Fruit fly (Drosophila melanogaster) whole organism, embryonic: ENCODE measurements around the gene CG7430.

Experiments used
- Ada2b ChIP-seq: fragments of 200-800 bp; sonication (Bioruptor generic); IDR thresholded peaks from 2 replicates; pipeline ENCODE4 v1.3.6; 2022; ENCODE audit warnings: missing biosample characterization, missing genetic modification characterization
- Antp ChIP-seq: fragments of 200-800 bp; sonication (Bioruptor generic); optimal IDR thresholded peaks from 3 replicates; lab custom pipeline; 2016; ENCODE audit warnings: missing biosample characterization, missing genetic modification characterization
- BtbVII ChIP-seq: fragments of 200-800 bp; sonication (Bioruptor generic); optimal IDR thresholded peaks from 3 replicates; lab custom pipeline; 2017; ENCODE audit warnings: missing biosample characterization, mild to moderate bottlenecking, missing genetic modification characterization
- CG10267 ChIP-seq: fragments of 200-800 bp; sonication (Bioruptor generic); optimal IDR thresholded peaks from 2 replicates; lab custom pipeline; 2018; ENCODE audit warnings: missing biosample characterization, mild to moderate bottlenecking, missing genetic modification characterization, moderate library complexity
- CG1602 ChIP-seq: fragments of 200-800 bp; sonication (Bioruptor generic); optimal IDR thresholded peaks from 3 replicates; lab custom pipeline; 2016; ENCODE audit warnings: missing biosample characterization, missing genetic modification characterization
- CG1647 ChIP-seq: fragments of 200-800 bp; sonication (Bioruptor generic); optimal IDR thresholded peaks from 3 replicates; lab custom pipeline; 2016; ENCODE audit warnings: missing biosample characterization, missing genetic modification characterization
- CG17829 ChIP-seq: fragments of 200-800 bp; optimal IDR thresholded peaks from 2 replicates; lab custom pipeline; 2019; ENCODE audit warnings: missing biosample characterization, mild to moderate bottlenecking, missing genetic modification characterization, moderate library complexity
- CG18011 ChIP-seq: fragments of 200-800 bp; sonication (Bioruptor generic); optimal IDR thresholded peaks from 2 replicates; lab custom pipeline; 2017; ENCODE audit warnings: missing biosample characterization, missing genetic modification characterization, mild to moderate bottlenecking, moderate library complexity, missing genotype
- CG1832 ChIP-seq: fragments of 200-800 bp; sonication (Bioruptor generic); optimal IDR thresholded peaks from 2 replicates; lab custom pipeline; 2017; ENCODE audit warnings: missing biosample characterization, mild to moderate bottlenecking, missing genetic modification characterization, inconsistent platforms
- CG2875 ChIP-seq: fragments of 200-800 bp; sonication (Bioruptor generic); optimal IDR thresholded peaks from 2 replicates; lab custom pipeline; 2017; ENCODE audit warnings: missing biosample characterization, mild to moderate bottlenecking, missing genetic modification characterization, missing genetic modification reagents
- CG3065 ChIP-seq: fragments of 200-800 bp; sonication (Bioruptor generic); optimal IDR thresholded peaks from 2 replicates; lab custom pipeline; 2016; ENCODE audit warnings: missing biosample characterization, missing genetic modification characterization
- CG32532 ChIP-seq: fragments of 200-800 bp; sonication (Bioruptor generic); IDR thresholded peaks from 2 replicates; pipeline ENCODE4 v1.3.6; 2022; ENCODE audit warnings: missing biosample characterization, missing genetic modification characterization
- CG3281 ChIP-seq: fragments of 200-800 bp; sonication (Bioruptor generic); optimal IDR thresholded peaks from 3 replicates; lab custom pipeline; 2017; ENCODE audit warnings: missing biosample characterization, mild to moderate bottlenecking, missing genetic modification characterization
- CG3726 ChIP-seq: fragments of 200-800 bp; sonication (Bioruptor generic); IDR thresholded peaks from 3 replicates; pipeline ENCODE4, ENCODE4 v1.3.6; 2022; ENCODE audit warnings: missing biosample characterization, missing genetic modification characterization
- CG3995 ChIP-seq: fragments of 200-800 bp; sonication (Bioruptor generic); optimal IDR thresholded peaks from 3 replicates; lab custom pipeline; 2016; ENCODE audit warnings: missing biosample characterization, missing genetic modification characterization
- CG7928 ChIP-seq: fragments of 200-800 bp; sonication (Bioruptor generic); optimal IDR thresholded peaks from 2 replicates; lab custom pipeline; 2017; ENCODE audit warnings: missing biosample characterization, mild to moderate bottlenecking, missing genetic modification characterization
- CG8089 ChIP-seq: fragments of 200-800 bp; sonication (Bioruptor generic); optimal IDR thresholded peaks from 3 replicates; lab custom pipeline; 2016; ENCODE audit warnings: missing biosample characterization, missing genetic modification characterization
- CG8290 ChIP-seq, 3 experiments: fragments of 200-800 bp; sonication (Bioruptor generic); optimal IDR thresholded peaks; 2 replicates each; lab custom pipeline; 2016 to 2019; ENCODE audit warnings: missing biosample characterization in 3 of 3, missing genetic modification characterization in 3 of 3, mild to moderate bottlenecking in 2 of 3, moderate library complexity in 1 of 3
- CG8765 ChIP-seq: fragments of 200-800 bp; sonication (Bioruptor generic); IDR thresholded peaks from 2 replicates; pipeline ENCODE4 v1.3.6; 2022; ENCODE audit warnings: missing biosample characterization, missing genetic modification characterization
- CG9932 ChIP-seq: fragments of 200-800 bp; sonication (Bioruptor generic); IDR thresholded peaks from 2 replicates; pipeline ENCODE4 v1.3.6; 2022; ENCODE audit warnings: missing biosample characterization, missing genetic modification characterization
- Dek ChIP-seq: fragments of 200-800 bp; sonication (Bioruptor generic); optimal IDR thresholded peaks from 3 replicates; lab custom pipeline; 2019; ENCODE audit warnings: missing biosample characterization, mild to moderate bottlenecking, missing genetic modification characterization, moderate library complexity
- Dip3 ChIP-seq: fragments of 200-800 bp; sonication (Bioruptor generic); optimal IDR thresholded peaks from 3 replicates; lab custom pipeline; 2016; ENCODE audit warnings: missing biosample characterization, missing genetic modification characterization
- Dp ChIP-seq: fragments of 200-800 bp; sonication (Bioruptor generic); optimal IDR thresholded peaks from 2 replicates; lab custom pipeline; 2018; ENCODE audit warnings: missing biosample characterization, mild to moderate bottlenecking, missing genetic modification characterization, moderate library complexity
- Fer2 ChIP-seq: fragments of 200-800 bp; sonication (Bioruptor generic); optimal IDR thresholded peaks from 2 replicates; lab custom pipeline; 2018; ENCODE audit warnings: missing biosample characterization, mild to moderate bottlenecking, missing genetic modification characterization, moderate library complexity
- H2.0 ChIP-seq: fragments of 200-800 bp; sonication (Bioruptor generic); IDR thresholded peaks from 2 replicates; pipeline ENCODE4 v1.3.6; 2022; ENCODE audit warnings: missing biosample characterization, missing genetic modification characterization
- HLH4C ChIP-seq: fragments of 200-800 bp; sonication (Bioruptor generic); IDR thresholded peaks from 3 replicates; pipeline ENCODE4 v1.3.6; 2022; ENCODE audit warnings: missing biosample characterization, missing genetic modification characterization; ENCODE audit not compliant: partially characterized antibody
- HmgZ ChIP-seq: fragments of 200-800 bp; sonication (Bioruptor generic); optimal IDR thresholded peaks from 2 replicates; lab custom pipeline; 2018; ENCODE audit warnings: missing biosample characterization, mild to moderate bottlenecking, missing genetic modification characterization
- Hr3 ChIP-seq: fragments of 200-800 bp; sonication (Bioruptor generic); optimal IDR thresholded peaks from 3 replicates; lab custom pipeline; 2016; ENCODE audit warnings: missing biosample characterization, missing genetic modification characterization
- Sry-β ChIP-seq: fragments of 200-800 bp; sonication (Bioruptor generic); optimal IDR thresholded peaks from 2 replicates; lab custom pipeline; 2018; ENCODE audit warnings: missing biosample characterization, mild to moderate bottlenecking, missing genetic modification characterization, moderate library complexity
- Sry-δ ChIP-seq: fragments of 200-800 bp; sonication (Bioruptor generic); optimal IDR thresholded peaks from 2 replicates; lab custom pipeline; 2016; ENCODE audit warnings: missing biosample characterization, missing genetic modification characterization
- az2 ChIP-seq: fragments of 200-800 bp; sonication (Bioruptor generic); optimal IDR thresholded peaks from 3 replicates; lab custom pipeline; 2016; ENCODE audit warnings: missing biosample characterization, missing genetic modification characterization
- bcd ChIP-seq: fragments of 200-800 bp; sonication (Bioruptor generic); optimal IDR thresholded peaks from 2 replicates; lab custom pipeline; 2017; ENCODE audit warnings: missing biosample characterization, mild to moderate bottlenecking, missing genetic modification characterization
- bowl ChIP-seq: fragments of 200-800 bp; sonication (Bioruptor generic); IDR thresholded peaks from 2 replicates; pipeline ENCODE4 v1.3.6; 2022; ENCODE audit warnings: missing biosample characterization, missing genetic modification characterization
- cas ChIP-seq: fragments of 200-800 bp; sonication (Bioruptor generic); IDR thresholded peaks from 2 replicates; pipeline ENCODE4 v1.3.6; 2022; ENCODE audit warnings: missing biosample characterization, missing genetic modification characterization
- eyg ChIP-seq: fragments of 200-800 bp; sonication (Bioruptor generic); optimal IDR thresholded peaks from 3 replicates; lab custom pipeline; 2016; ENCODE audit warnings: missing biosample characterization, missing genetic modification characterization
- fd102C ChIP-seq: fragments of 200-800 bp; sonication (Bioruptor generic); optimal IDR thresholded peaks from 2 replicates; lab custom pipeline; 2018; ENCODE audit warnings: missing biosample characterization, mild to moderate bottlenecking, missing genetic modification characterization, moderate library complexity
- fru ChIP-seq: fragments of >200 bp; optimal IDR thresholded peaks from 2 replicates; lab custom pipeline; 2017
- gcm2 ChIP-seq: fragments of 200-800 bp; sonication (Bioruptor generic); optimal IDR thresholded peaks from 2 replicates; lab custom pipeline; 2016; ENCODE audit warnings: missing biosample characterization, missing genetic modification characterization
- grn ChIP-seq: fragments of 200-800 bp; sonication (Bioruptor generic); optimal IDR thresholded peaks from 3 replicates; lab custom pipeline; 2017; ENCODE audit warnings: missing biosample characterization, missing genetic modification characterization
- h ChIP-seq: fragments of >200 bp; optimal IDR thresholded peaks from 2 replicates; lab custom pipeline; 2017
- ind ChIP-seq: fragments of 200-800 bp; sonication (Bioruptor generic); optimal IDR thresholded peaks from 3 replicates; lab custom pipeline; 2016; ENCODE audit warnings: missing biosample characterization, missing genetic modification characterization
- jumu ChIP-seq: fragments of 200-800 bp; sonication (Bioruptor generic); optimal IDR thresholded peaks from 3 replicates; lab custom pipeline; 2016; ENCODE audit warnings: missing biosample characterization, missing genetic modification characterization
- lov ChIP-seq, 2 experiments: fragments of 200-800 bp in 1 of 2; fragments of >200 bp in 1 of 2; sonication (Bioruptor generic) in 1 of 2; IDR thresholded peaks in 1 of 2; optimal IDR thresholded peaks in 1 of 2; 2 replicates in 1 of 2; 3 replicates in 1 of 2; pipeline versions ENCODE4 v1.3.6 to Lab custom; 2017 to 2022; ENCODE audit warnings: missing biosample characterization in 1 of 2, missing genetic modification characterization in 1 of 2
- oc ChIP-seq: fragments of 200-800 bp; sonication (Bioruptor generic); optimal IDR thresholded peaks from 2 replicates; lab custom pipeline; 2018; ENCODE audit warnings: missing biosample characterization, mild to moderate bottlenecking, missing genetic modification characterization, moderate library complexity
- onecut ChIP-seq: fragments of 200-800 bp; sonication (Bioruptor generic); IDR thresholded peaks from 2 replicates; pipeline ENCODE4 v1.3.6; 2022; ENCODE audit warnings: missing biosample characterization, missing genetic modification characterization
- repo ChIP-seq: fragments of 200-800 bp; sonication (Bioruptor generic); optimal IDR thresholded peaks from 2 replicates; lab custom pipeline; 2016; ENCODE audit warnings: missing biosample characterization, missing genetic modification characterization
- slou ChIP-seq: fragments of 200-800 bp; sonication (Bioruptor generic); optimal IDR thresholded peaks from 3 replicates; lab custom pipeline; 2016; ENCODE audit warnings: missing biosample characterization, missing genetic modification characterization
- tap ChIP-seq: fragments of 200-800 bp; optimal IDR thresholded peaks from 3 replicates; lab custom pipeline; 2019; ENCODE audit warnings: missing biosample characterization, mild to moderate bottlenecking, missing genetic modification characterization, moderate library complexity
- trem ChIP-seq: fragments of 200-800 bp; optimal IDR thresholded peaks from 3 replicates; lab custom pipeline; 2019; ENCODE audit warnings: missing biosample characterization, mild to moderate bottlenecking, missing genetic modification characterization, moderate library complexity
- trh ChIP-seq: fragments of 200-800 bp; sonication (Bioruptor generic); optimal IDR thresholded peaks from 2 replicates; lab custom pipeline; 2016; ENCODE audit warnings: missing biosample characterization, missing genetic modification characterization
- unc-4 ChIP-seq: fragments of 200-800 bp; sonication (Bioruptor generic); IDR thresholded peaks from 2 replicates; pipeline ENCODE4 v1.3.6; 2022; ENCODE audit warnings: missing biosample characterization, missing genetic modification characterization; ENCODE audit not compliant: partially characterized antibody

The CG7430 gene

dm6 chr3L:17802107-17802506 lies 44.6 kb upstream of the CG7430 start, which contains the start of gene NUCB1 (continued):
- TF ChIP-seq unc-4 (GFP tag; lab: Robert Waterston, UW): peak; percentile 26; the same call in 1 of the 2 replicates
- no peak for TF ChIP-seq oc (tag; lab: Kevin White, UChicago)
- no peak for TF ChIP-seq trh (GFP tag; lab: Kevin White, UChicago)
- peak; percentile 17 for TF ChIP-seq CG2875 (GFP tag; lab: Kevin White, UChicago)
- no peak for TF ChIP-seq H2.0
- no peak for TF ChIP-seq CG1832 (GFP tag; lab: Kevin White, UChicago)
- no peak for TF ChIP-seq bowl (GFP tag; lab: Robert Waterston, UW)
- no peak for TF ChIP-seq eyg (GFP tag; lab: Kevin White, UChicago)
- TF ChIP-seq HLH4C (GFP tag; lab: Robert Waterston, UW): no peak
- TF ChIP-seq cas (GFP tag; lab: Robert Waterston, UW): no peak
- peak; percentile 7 for TF ChIP-seq CG8089 (GFP tag; lab: Kevin White, UChicago)
- peak; percentile 41 for TF ChIP-seq Sry-δ
- peak; percentile 68 for TF ChIP-seq CG9932 (GFP tag; lab: Robert Waterston, UW)
- no peak for TF ChIP-seq CG3726 (GFP tag; lab: Robert Waterston, UW)
- TF ChIP-seq BtbVII (GFP tag; lab: Kevin White, UChicago): peak; percentile 34
- no peak for TF ChIP-seq grn (GFP tag; lab: Kevin White, UChicago)
- peak; percentile 31 for TF ChIP-seq CG1647
- TF ChIP-seq slou (GFP tag; lab: Kevin White, UChicago): no peak
- TF ChIP-seq tap (tag; lab: Kevin White, UChicago): no peak
- TF ChIP-seq Fer2: no peak
- peak; percentile 2 for TF ChIP-seq repo (GFP tag; lab: Kevin White, UChicago)
- TF ChIP-seq CG8290 (GFP tag; optimal IDR thresholded peaks at IDR 0.05; lab: Kevin White, UChicago): peak; percentile 20
- TF ChIP-seq CG8290 (tag; optimal IDR thresholded peaks at IDR 0.05; lab: Kevin White, UChicago): peak in 1 of 2 experiments; percentile 89
- peak; percentile 40 for TF ChIP-seq bcd (GFP tag; lab: Kevin White, UChicago)
- TF ChIP-seq CG32532 (GFP tag; lab: Robert Waterston, UW): peak; percentile 37; the same call in 1 of the 2 replicates
- no peak for TF ChIP-seq Ada2b (GFP tag; lab: Robert Waterston, UW)
- TF ChIP-seq HmgZ (tag; lab: Kevin White, UChicago): peak; percentile 83
- TF ChIP-seq CG3065 (GFP tag; lab: Kevin White, UChicago): peak; percentile 18
- TF ChIP-seq ind: peak; percentile 40
- no peak for TF ChIP-seq fru (lab: Kevin White, UChicago)
- peak; percentile 20 for TF ChIP-seq CG1602
- peak; percentile 82 for TF ChIP-seq trem (tag; lab: Kevin White, UChicago)
- TF ChIP-seq jumu (GFP tag; lab: Kevin White, UChicago): peak; percentile 8
- peak; percentile 0 for TF ChIP-seq CG7928 (GFP tag; lab: Kevin White, UChicago)
- TF ChIP-seq h (lab: Kevin White, UChicago): no peak
- TF ChIP-seq CG10267 (tag; lab: Kevin White, UChicago): peak; percentile 95
- peak; percentile 19 for TF ChIP-seq Hr3 (GFP tag; lab: Kevin White, UChicago)
- no peak for TF ChIP-seq fd102C (GFP tag; lab: Kevin White, UChicago)
- peak; percentile 46 for TF ChIP-seq CG17829 (tag; lab: Kevin White, UChicago)
- TF ChIP-seq lov (optimal IDR thresholded peaks at IDR 0.05; lab: Kevin White, UChicago): no peak
- 0 out of 3 replicates have a peak, but pooled peaks have one; percentile 49 for TF ChIP-seq lov (GFP tag; IDR thresholded peaks at IDR 0.05; lab: Robert Waterston, UW)
- TF ChIP-seq Dip3 (GFP tag; lab: Kevin White, UChicago): peak; percentile 43
- TF ChIP-seq az2 (GFP tag; lab: Kevin White, UChicago): no peak
- TF ChIP-seq CG3281 (GFP tag; lab: Kevin White, UChicago): peak; percentile 39
- TF ChIP-seq CG3995 (GFP tag; lab: Kevin White, UChicago): peak; percentile 27
- no peak for TF ChIP-seq onecut (GFP tag; lab: Robert Waterston, UW)
- TF ChIP-seq Antp (GFP tag; lab: Kevin White, UChicago): peak; percentile 5
- TF ChIP-seq Dek (tag; lab: Kevin White, UChicago): no peak
- no peak; the same call in 1 of the 2 replicates for TF ChIP-seq CG8765
- no peak for TF ChIP-seq CG18011 (GFP tag; lab: Kevin White, UChicago)
- peak; percentile 7 for TF ChIP-seq gcm2 (GFP tag; lab: Kevin White, UChicago)
- TF ChIP-seq Dp (GFP tag; lab: Kevin White, UChicago): peak; percentile 45
- peak; percentile 23 for TF ChIP-seq Sry-β (GFP tag; lab: Kevin White, UChicago)
